Worm (Caenorhabditis elegans) whole organism, L3 larva: ENCODE measurements around the gene ZK622.1.

Experiments
- R02D3.7 ChIP-seq: fragments of 150-350 bp; optimal IDR thresholded peaks from 2 replicates; lab custom pipeline; 2014; ENCODE audit warnings: missing biosample characterization, missing genetic modification characterization
- aly-2 ChIP-seq: fragments of 150-350 bp; optimal IDR thresholded peaks from 2 replicates; lab custom pipeline; 2014; ENCODE audit warnings: missing biosample characterization, missing genetic modification characterization
- ama-1 ChIP-seq: fragments of 150-350 bp; optimal IDR thresholded peaks from 2 replicates; lab custom pipeline; 2018
- ceh-28 ChIP-seq: fragments of 150-350 bp; optimal IDR thresholded peaks from 2 replicates; lab custom pipeline; 2014; ENCODE audit warnings: missing biosample characterization, missing genetic modification reagents, missing genetic modification characterization
- ceh-82 ChIP-seq: fragments of 150-350 bp; optimal IDR thresholded peaks from 2 replicates; lab custom pipeline; 2014; ENCODE audit warnings: missing biosample characterization, missing genetic modification characterization
- egl-27 ChIP-seq: sonication (generic microtip); optimal IDR thresholded peaks from 4 replicates; lab custom pipeline; 2017; ENCODE audit warnings: missing biosample characterization, missing genetic modification reagents, missing genetic modification characterization
- egl-5 ChIP-seq: fragments of 150-350 bp; optimal IDR thresholded peaks from 2 replicates; lab custom pipeline; 2017; ENCODE audit warnings: missing biosample characterization, missing genetic modification reagents, missing genetic modification characterization, inconsistent platforms
- elt-1 ChIP-seq: fragments of 150-350 bp; optimal IDR thresholded peaks from 2 replicates; lab custom pipeline; 2014; ENCODE audit warnings: missing biosample characterization, missing genetic modification characterization
- elt-2 ChIP-seq: sonication (generic microtip); optimal IDR thresholded peaks from 2 replicates; lab custom pipeline; 2016; ENCODE audit warnings: missing genetic modification reagents, mild to moderate bottlenecking, missing genetic modification characterization, missing compliant biosample characterization
- eor-1 ChIP-seq, 2 experiments: fragments of 150-350 bp; optimal IDR thresholded peaks; 2 replicates each; lab custom pipeline; 2014 to 2018; ENCODE audit warnings: missing biosample characterization in 2 of 2, missing genetic modification characterization in 2 of 2
- fkh-10 ChIP-seq: sonication (generic microtip); optimal IDR thresholded peaks from 2 replicates; lab custom pipeline; 2017; ENCODE audit warnings: missing biosample characterization, missing genetic modification reagents, missing genetic modification characterization
- jun-1 ChIP-seq: fragments of 150-350 bp; optimal IDR thresholded peaks from 2 replicates; lab custom pipeline; 2014; ENCODE audit warnings: missing biosample characterization, missing genetic modification reagents, missing genetic modification characterization
- lin-15B ChIP-seq: fragments of 150-350 bp; optimal IDR thresholded peaks from 2 replicates; lab custom pipeline; 2014; ENCODE audit warnings: missing biosample characterization, missing genetic modification characterization
- lin-39 ChIP-seq: fragments of 150-350 bp; optimal IDR thresholded peaks from 2 replicates; lab custom pipeline; 2018; ENCODE audit warnings: missing biosample characterization, missing genetic modification reagents, missing genetic modification characterization
- lsy-12 ChIP-seq: sonication (generic microtip); optimal IDR thresholded peaks from 2 replicates; lab custom pipeline; 2016; ENCODE audit warnings: mild to moderate bottlenecking, missing genetic modification characterization, missing compliant biosample characterization
- mml-1 ChIP-seq: fragments of 150-350 bp; sonication (generic microtip); optimal IDR thresholded peaks from 3 replicates; lab custom pipeline; 2014; ENCODE audit warnings: missing biosample characterization, missing genetic modification characterization
- nfya-1 ChIP-seq: sonication (generic microtip); optimal IDR thresholded peaks from 2 replicates; lab custom pipeline; 2017; ENCODE audit warnings: missing genetic modification characterization, mild to moderate bottlenecking, missing compliant biosample characterization, antibody characterized with exemption, moderate library complexity; ENCODE audit not compliant: insufficient read depth
- nhr-12 ChIP-seq: fragments of 150-350 bp; optimal IDR thresholded peaks from 2 replicates; lab custom pipeline; 2014; ENCODE audit warnings: missing biosample characterization, missing genetic modification characterization
- nhr-23 ChIP-seq: fragments of 150-350 bp; optimal IDR thresholded peaks from 2 replicates; lab custom pipeline; 2014; ENCODE audit warnings: missing biosample characterization, missing genetic modification reagents, missing genetic modification characterization
- nhr-25 ChIP-seq: sonication (generic microtip); optimal IDR thresholded peaks from 2 replicates; lab custom pipeline; 2017; ENCODE audit warnings: missing biosample characterization, missing genetic modification characterization
- nhr-28 ChIP-seq: fragments of 150-350 bp; optimal IDR thresholded peaks from 2 replicates; lab custom pipeline; 2014; ENCODE audit warnings: missing biosample characterization, missing genetic modification characterization
- nhr-43 ChIP-seq: sonication (generic microtip); optimal IDR thresholded peaks from 2 replicates; lab custom pipeline; 2016; ENCODE audit warnings: mild to moderate bottlenecking, missing genetic modification characterization, missing compliant biosample characterization; ENCODE audit not compliant: poor library complexity, severe bottlenecking
- nhr-67 ChIP-seq: fragments of 150-350 bp; optimal IDR thresholded peaks from 2 replicates; lab custom pipeline; 2014; ENCODE audit warnings: missing biosample characterization, missing genetic modification characterization
- nhr-76 ChIP-seq: fragments of 150-350 bp; sonication (generic microtip); optimal IDR thresholded peaks from 5 replicates; lab custom pipeline; 2014; ENCODE audit warnings: missing biosample characterization, missing genetic modification characterization
- nhr-77 ChIP-seq: fragments of 150-350 bp; optimal IDR thresholded peaks from 2 replicates; lab custom pipeline; 2014; ENCODE audit warnings: missing biosample characterization, missing genetic modification characterization
- pha-4 ChIP-seq: fragments of 150-350 bp; optimal IDR thresholded peaks from 2 replicates; lab custom pipeline; 2014; ENCODE audit warnings: missing biosample characterization, missing genetic modification reagents, missing genetic modification characterization
- pqm-1 ChIP-seq: fragments of 150-350 bp; optimal IDR thresholded peaks from 2 replicates; lab custom pipeline; 2017; ENCODE audit warnings: missing biosample characterization, missing genetic modification characterization, inconsistent platforms
- snpc-4 ChIP-seq: fragments of 150-350 bp; optimal IDR thresholded peaks from 2 replicates; lab custom pipeline; 2014; ENCODE audit warnings: missing biosample characterization, missing genetic modification characterization
- unc-39 ChIP-seq: sonication (generic microtip); optimal IDR thresholded peaks from 4 replicates; lab custom pipeline; 2017; ENCODE audit warnings: missing biosample characterization, missing genetic modification characterization
- unc-62 ChIP-seq: fragments of 150-350 bp; sonication (generic microtip); optimal IDR thresholded peaks from 4 replicates; lab custom pipeline; 2014; ENCODE audit warnings: missing biosample characterization, missing genetic modification reagents, missing genetic modification characterization
- zag-1 ChIP-seq: fragments of 150-350 bp; optimal IDR thresholded peaks from 2 replicates; lab custom pipeline; 2014; ENCODE audit warnings: missing biosample characterization, missing genetic modification characterization
- ztf-11 ChIP-seq: fragments of 150-350 bp; optimal IDR thresholded peaks from 2 replicates; lab custom pipeline; 2014; ENCODE audit warnings: missing biosample characterization, missing genetic modification characterization

The ZK622.1 gene

ce11 chrII:5277780-5278179 is 15.8 kb upstream of the ZK622.1 start:
- TF ChIP-seq ztf-11 (tag; lab: Kevin White, UChicago) (no peak), pqm-1 (tag; lab: Kevin White, UChicago) (peak; percentile 28), fkh-10 (GFP tag; lab: Kevin White, UChicago) (no peak), unc-62 (GFP tag; lab: Kevin White, UChicago) (no peak), snpc-4 (tag; lab: Kevin White, UChicago) (no peak), elt-1 (no peak), ama-1 (lab: Kevin White, UChicago) (peak; percentile 80), pha-4 (no peak), elt-2 (tag; lab: Kevin White, UChicago) (peak; percentile 53), jun-1 (tag; lab: Kevin White, UChicago) (no peak)

DNA sequence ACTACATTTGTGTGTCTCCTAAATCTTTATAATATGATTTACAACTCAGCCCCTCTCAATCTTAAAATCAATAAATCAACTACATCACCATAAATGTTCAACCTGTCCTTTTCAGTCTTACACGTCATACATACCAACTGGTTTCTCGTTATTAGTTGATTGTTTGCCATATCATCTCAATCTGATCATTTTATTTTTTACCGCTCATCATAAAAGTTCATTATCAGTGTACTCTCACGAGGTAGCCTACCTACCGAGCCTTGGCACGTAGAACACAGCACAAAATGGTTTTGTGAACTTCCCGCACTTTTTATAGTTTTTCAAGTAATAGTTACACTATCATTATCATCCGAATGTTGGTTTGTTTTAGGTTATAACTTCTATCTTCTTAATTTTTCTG is 12.5 kb upstream of the ZK622.1 start:
- TF ChIP-seq lin-15B (tag; lab: Kevin White, UChicago), result no peak
- peak; percentile 62 for TF ChIP-seq jun-1 (tag; lab: Kevin White, UChicago)
- TF ChIP-seq elt-1, result no peak
- no peak for TF ChIP-seq lin-39 (tag; lab: Kevin White, UChicago)
- peak; percentile 5 for TF ChIP-seq nhr-43 (tag; lab: Kevin White, UChicago)
- no peak for TF ChIP-seq nhr-67 (tag; lab: Kevin White, UChicago)
- TF ChIP-seq nhr-28 (tag; lab: Kevin White, UChicago), result no peak
- no peak for TF ChIP-seq mml-1
- TF ChIP-seq nhr-25, result no peak
- no peak for TF ChIP-seq unc-39 (tag; lab: Kevin White, UChicago)
- TF ChIP-seq nfya-1 (tag; lab: Kevin White, UChicago), result no peak
- no peak for TF ChIP-seq eor-1 (tag; optimal IDR thresholded peaks at IDR 0.05; lab: Kevin White, UChicago)
- no peak for TF ChIP-seq ceh-82 (tag; lab: Kevin White, UChicago)
- TF ChIP-seq zag-1 (tag; lab: Kevin White, UChicago), result no peak
- no peak for TF ChIP-seq fkh-10 (GFP tag; lab: Kevin White, UChicago)
- peak; percentile 27 for TF ChIP-seq ceh-28 (tag; lab: Kevin White, UChicago)
- TF ChIP-seq aly-2 (tag; lab: Kevin White, UChicago), result no peak
- TF ChIP-seq pqm-1 (tag; lab: Kevin White, UChicago), result peak; percentile 71
- TF ChIP-seq egl-27, result no peak
- peak; percentile 97 for TF ChIP-seq elt-2 (tag; lab: Kevin White, UChicago)

DNA sequence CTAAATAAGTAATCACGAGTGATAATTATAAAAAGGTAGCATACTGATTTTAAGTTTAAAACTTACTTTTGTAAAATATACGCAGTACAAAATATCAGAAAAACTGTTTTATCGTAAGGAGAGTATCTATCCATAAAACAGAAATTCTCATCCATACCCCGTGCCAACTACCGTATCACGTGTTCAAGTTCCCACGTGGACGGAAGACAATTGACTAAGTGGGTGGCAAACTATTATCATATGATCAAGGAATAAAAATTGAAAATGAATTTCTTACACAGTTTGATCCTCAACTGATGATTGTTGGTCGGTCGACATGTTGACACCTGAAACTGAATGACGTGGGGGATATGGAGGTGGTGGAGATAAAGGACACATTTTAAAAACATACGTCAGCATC is 11.4 kb upstream of the ZK622.1 start, which contains the start of gene pmt-1:
pmt-1 (minus strand) TSS at position 332 of the 400 bp plus-strand sequence.
- TF ChIP-seq R02D3.7 (tag; lab: Kevin White, UChicago) (no peak), lsy-12 (tag; lab: Kevin White, UChicago) (peak; percentile 2), elt-2 (tag; lab: Kevin White, UChicago) (peak; percentile 78), nhr-43 (tag; lab: Kevin White, UChicago) (peak; percentile 71), egl-27 (no peak), nfya-1 (tag; lab: Kevin White, UChicago) (peak; percentile 11), jun-1 (tag; lab: Kevin White, UChicago) (peak; percentile 28), pqm-1 (tag; lab: Kevin White, UChicago) (peak; percentile 43), nhr-23 (tag; lab: Kevin White, UChicago) (peak; percentile 12), pha-4 (no peak)

ce11 chrII:5282740-5283281 is 10.8 kb upstream of the ZK622.1 start:
- TF ChIP-seq nhr-23 (tag; lab: Kevin White, UChicago) (peak; percentile 11), nhr-12 (tag; lab: Kevin White, UChicago) (no peak), egl-5 (tag; lab: Kevin White, UChicago) (no peak), nhr-28 (tag; lab: Kevin White, UChicago) (no peak), elt-1 (peak; percentile 93), nhr-43 (tag; lab: Kevin White, UChicago) (no peak)
- TF ChIP-seq, all 47 proteins: peak for 2

- no peak for TF ChIP-seq elt-1
- no peak for TF ChIP-seq ceh-28 (tag; lab: Kevin White, UChicago)
- TF ChIP-seq nhr-76 (tag; lab: Kevin White, UChicago), result no peak
- no peak for TF ChIP-seq pha-4
- TF ChIP-seq zag-1 (tag; lab: Kevin White, UChicago), result no peak
- no peak for TF ChIP-seq nhr-77 (tag; lab: Kevin White, UChicago)
These were observed 8.6 kb upstream of the ZK622.1 start, which contains the start of gene gur-5 for ce11 chrII:5285029-5285428. Gene gur-5, plus strand, starts transcription at chrII:5285329.
